Worm (Caenorhabditis elegans) whole organism, L2 larva: Measurements from ENCODE around the gene dlc-1.

Experiments
- blmp-1 ChIP-seq: sonication (generic microtip); optimal IDR thresholded peaks from 2 replicates; lab custom pipeline; 2017; ENCODE audit warnings: missing genetic modification characterization, mild to moderate bottlenecking, missing compliant biosample characterization, antibody characterized with exemption, moderate library complexity; ENCODE audit not compliant: insufficient read depth
- ceh-16 ChIP-seq: fragments of 150-350 bp; optimal IDR thresholded peaks from 2 replicates; lab custom pipeline; 2014; ENCODE audit warnings: missing biosample characterization, missing genetic modification characterization
- elt-1 ChIP-seq: fragments of 150-350 bp; optimal IDR thresholded peaks from 2 replicates; lab custom pipeline; 2014; ENCODE audit warnings: missing biosample characterization, missing genetic modification characterization
- lin-13 ChIP-seq: fragments of 150-350 bp; optimal IDR thresholded peaks from 2 replicates; lab custom pipeline; 2014; ENCODE audit warnings: missing biosample characterization, missing genetic modification reagents, missing genetic modification characterization
- lin-39 ChIP-seq: fragments of 150-350 bp; optimal IDR thresholded peaks from 2 replicates; lab custom pipeline; 2014; ENCODE audit warnings: missing biosample characterization, missing genetic modification reagents, missing genetic modification characterization
- nhr-237 ChIP-seq: fragments of 150-350 bp; optimal IDR thresholded peaks from 2 replicates; lab custom pipeline; 2014; ENCODE audit warnings: missing biosample characterization, missing genetic modification characterization
- unc-62 ChIP-seq: fragments of 150-350 bp; optimal IDR thresholded peaks from 2 replicates; lab custom pipeline; 2014; ENCODE audit warnings: missing biosample characterization, missing genetic modification reagents, missing genetic modification characterization

ce11 chrIII:6420995-6421404 lies 42.6 kb downstream of the dlc-1 start:
- TF ChIP-seq nhr-237 (tag; lab: Kevin White, UChicago) (no peak), blmp-1 (peak; percentile 83), lin-39 (tag; lab: Kevin White, UChicago) (no peak), lin-13 (GFP tag; lab: Kevin White, UChicago) (peak; percentile 59), elt-1 (tag; lab: Kevin White, UChicago) (peak; percentile 1), unc-62 (GFP tag; lab: Kevin White, UChicago) (peak; percentile 66), ceh-16 (tag; lab: Kevin White, UChicago) (peak; percentile 53)
